Worm (Caenorhabditis elegans) whole organism, midembryonic: ENCODE measurements around the gene srh-284.

Source experiments
- T22C8.4 ChIP-seq: fragments of 200-800 bp; sonication (Bioruptor generic); IDR thresholded peaks from 2 replicates; pipeline ENCODE4 v1.3.6; 2022; ENCODE audit warnings: missing genetic modification characterization, missing compliant biosample characterization
- cog-1 ChIP-seq: sonication (generic microtip); optimal IDR thresholded peaks from 2 replicates; lab custom pipeline; 2016; ENCODE audit warnings: missing genetic modification characterization, missing compliant biosample characterization
- flt-1 ChIP-seq: fragments of 200-800 bp; sonication (Bioruptor generic); IDR thresholded peaks from 2 replicates; pipeline ENCODE4 v1.3.6; 2022; ENCODE audit warnings: missing genetic modification characterization, missing compliant biosample characterization
- klf-2 ChIP-seq: fragments of 200-800 bp; sonication (Bioruptor generic); conservative IDR thresholded peaks from 2 replicates; pipeline ENCODE4 v1.3.6; 2022; ENCODE audit warnings: missing genetic modification reagents, missing genetic modification characterization, missing compliant biosample characterization
- med-1 ChIP-seq: sonication (generic microtip); optimal IDR thresholded peaks from 2 replicates; lab custom pipeline; 2017; ENCODE audit warnings: missing genetic modification characterization, mild to moderate bottlenecking, missing compliant biosample characterization, antibody characterized with exemption, missing genetic modification reagents; ENCODE audit not compliant: insufficient read depth
- ref-1 ChIP-seq: fragments of 200-800 bp; sonication (Bioruptor generic); conservative IDR thresholded peaks from 2 replicates; pipeline ENCODE4 v1.3.6; 2022; ENCODE audit warnings: missing genetic modification reagents, missing genetic modification characterization, missing compliant biosample characterization
- tab-1 ChIP-seq: fragments of 200-800 bp; sonication (Bioruptor generic); IDR thresholded peaks from 2 replicates; pipeline ENCODE4 v1.3.6; 2022; ENCODE audit warnings: missing genetic modification characterization, missing compliant biosample characterization
- ztf-23 ChIP-seq: fragments of 200-800 bp; sonication (Bioruptor generic); IDR thresholded peaks from 2 replicates; pipeline ENCODE4 v1.3.6; 2022; ENCODE audit warnings: missing genetic modification reagents, missing genetic modification characterization, missing compliant biosample characterization
- ztf-29 ChIP-seq: fragments of 200-800 bp; sonication (Bioruptor generic); IDR thresholded peaks from 2 replicates; pipeline ENCODE4 v1.3.6; 2022; ENCODE audit warnings: missing genetic modification reagents, missing genetic modification characterization, missing compliant biosample characterization

Gene srh-284

DNA sequence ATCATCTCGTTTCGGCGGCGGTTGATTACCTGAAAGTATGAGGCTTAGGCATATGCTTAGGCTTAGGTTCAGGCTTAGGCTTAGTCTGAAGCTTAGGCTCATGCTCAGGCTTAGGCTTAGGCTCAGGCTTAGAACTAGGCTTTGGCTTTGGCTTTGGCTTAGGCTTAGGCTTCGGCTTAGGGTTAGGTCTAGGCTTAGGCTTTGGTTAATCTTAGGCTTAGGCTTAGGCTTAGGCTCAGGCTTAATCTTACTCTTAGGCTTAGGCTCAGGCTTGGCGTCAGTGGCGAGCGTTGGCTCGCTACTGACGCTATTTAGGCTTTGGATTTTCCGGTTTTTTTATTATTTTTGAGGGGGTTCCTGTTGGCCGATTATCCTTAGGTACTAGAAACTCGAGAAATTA, 23.5 kb upstream of the srh-284 start:
- no peak for TF ChIP-seq ztf-29 (GFP tag; lab: Robert Waterston, UW)
- no peak for TF ChIP-seq med-1
- TF ChIP-seq T22C8.4, result no peak
- TF ChIP-seq klf-2 (GFP tag; lab: Robert Waterston, UW), result no peak
- TF ChIP-seq tab-1, result no peak
- no peak for TF ChIP-seq flt-1 (GFP tag; lab: Robert Waterston, UW)
- TF ChIP-seq cog-1 (tag; lab: Kevin White, UChicago), result no peak
- TF ChIP-seq ref-1 (GFP tag; lab: Robert Waterston, UW), result no peak
- no peak for TF ChIP-seq ztf-23 (GFP tag; lab: Robert Waterston, UW)

DNA sequence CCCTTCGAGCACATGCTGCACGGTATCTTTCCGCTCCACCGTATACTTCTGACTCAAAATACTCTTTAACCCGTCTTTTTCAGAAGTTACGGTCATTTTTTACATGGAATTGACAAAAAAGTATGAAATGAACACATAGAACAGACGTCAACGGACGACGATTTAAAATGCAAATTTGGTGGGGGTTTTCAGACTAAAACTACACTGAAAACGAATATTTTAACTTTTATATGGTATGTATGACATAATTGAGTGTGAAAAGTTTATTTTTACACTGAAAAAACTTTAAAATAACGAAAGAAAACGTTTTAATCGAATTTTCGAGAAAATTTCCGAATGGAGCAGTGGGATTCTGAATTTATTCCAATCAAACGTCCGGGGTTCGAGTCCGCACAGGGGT, 20.4 kb upstream of the srh-284 start, which contains the start of gene twk-36:
TSS of gene twk-36 (minus strand) at position 101 of the 400 bp plus-strand sequence.
- TF ChIP-seq ztf-29 (GFP tag; lab: Robert Waterston, UW), result no peak
- TF ChIP-seq flt-1 (GFP tag; lab: Robert Waterston, UW), result no peak
- TF ChIP-seq T22C8.4, result no peak
- TF ChIP-seq ztf-23 (GFP tag; lab: Robert Waterston, UW), result no peak
- TF ChIP-seq ref-1 (GFP tag; lab: Robert Waterston, UW), result no peak
- TF ChIP-seq klf-2 (GFP tag; lab: Robert Waterston, UW), result no peak

DNA sequence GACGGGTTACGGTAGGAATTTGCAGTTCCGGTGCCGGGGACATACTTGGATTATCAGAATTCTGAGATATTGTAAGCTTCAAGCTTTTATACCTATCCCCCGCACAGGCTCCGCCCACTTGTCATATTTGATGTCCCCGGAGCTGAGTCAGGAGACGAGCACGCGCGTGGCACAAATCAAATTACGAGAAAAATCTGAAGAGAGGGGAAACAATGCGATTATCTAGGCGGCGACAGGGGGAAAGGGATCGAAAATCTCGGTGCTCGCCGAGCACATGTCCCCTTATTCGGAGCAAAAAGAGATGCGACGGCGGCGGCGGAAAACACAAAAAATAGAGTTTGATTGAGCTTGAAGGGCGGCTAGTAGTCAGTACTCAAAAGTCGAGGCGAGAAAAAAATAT, 18.2 kb upstream of the srh-284 start, which contains the start of gene R12G8.1:
TSS of gene R12G8.1 (minus strand) at position 63 of the 400 bp plus-strand sequence.
- TF ChIP-seq klf-2 (GFP tag; lab: Robert Waterston, UW) (no peak), cog-1 (tag; lab: Kevin White, UChicago) (no peak), ztf-23 (GFP tag; lab: Robert Waterston, UW) (no peak), med-1 (no peak), tab-1 (no peak), ztf-29 (GFP tag; lab: Robert Waterston, UW) (no peak), T22C8.4 (no peak), ref-1 (GFP tag; lab: Robert Waterston, UW) (no peak), flt-1 (GFP tag; lab: Robert Waterston, UW) (no peak)

DNA sequence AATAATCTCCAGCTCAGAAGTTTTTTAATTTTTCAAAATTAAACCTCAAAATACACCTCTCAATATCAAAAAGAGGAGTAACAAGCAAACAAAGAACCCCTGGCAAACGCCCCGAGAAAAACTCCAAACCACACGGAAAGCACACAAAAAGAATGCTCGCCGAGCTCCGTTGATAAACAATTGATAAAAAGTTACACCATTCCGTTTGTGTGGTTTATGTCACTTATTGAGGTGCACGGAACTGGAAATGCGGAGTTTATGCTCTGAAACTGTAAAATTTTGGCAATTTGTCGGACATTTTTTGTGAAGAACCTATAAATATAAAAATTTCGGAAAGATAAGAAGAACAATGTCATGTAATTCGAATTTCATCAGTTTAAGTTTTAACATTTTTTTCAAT, 15.0 kb upstream of the srh-284 start:
- no peak for TF ChIP-seq ref-1 (GFP tag; lab: Robert Waterston, UW)
- TF ChIP-seq klf-2 (GFP tag; lab: Robert Waterston, UW), result no peak
- TF ChIP-seq cog-1 (tag; lab: Kevin White, UChicago), result no peak
- no peak for TF ChIP-seq T22C8.4
- no peak for TF ChIP-seq ztf-23 (GFP tag; lab: Robert Waterston, UW)
- TF ChIP-seq tab-1, result no peak
- no peak for TF ChIP-seq ztf-29 (GFP tag; lab: Robert Waterston, UW)
- no peak for TF ChIP-seq med-1
- no peak for TF ChIP-seq flt-1 (GFP tag; lab: Robert Waterston, UW)

DNA sequence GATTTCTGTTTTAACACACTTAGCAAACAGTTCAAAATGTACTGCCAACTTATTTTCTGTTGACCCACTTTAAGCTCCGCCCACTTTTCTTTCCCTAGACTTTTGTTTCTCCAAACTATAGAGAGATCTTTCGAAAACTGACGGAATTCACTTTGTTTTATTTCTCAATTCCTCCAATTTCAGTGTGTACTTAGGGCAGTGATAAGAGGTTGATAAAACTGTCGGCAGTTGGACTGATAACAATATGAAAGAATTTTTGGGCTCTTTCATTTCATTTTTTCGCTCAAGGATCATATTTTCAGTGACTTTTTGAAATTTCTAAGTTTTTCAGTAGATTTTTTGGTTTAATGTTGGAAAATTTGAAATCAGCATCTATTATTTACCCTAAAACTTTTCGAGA, 12.3 kb upstream of the srh-284 start:
- TF ChIP-seq T22C8.4 (no peak), klf-2 (GFP tag; lab: Robert Waterston, UW) (no peak), cog-1 (tag; lab: Kevin White, UChicago) (no peak), ztf-29 (GFP tag; lab: Robert Waterston, UW) (no peak), med-1 (no peak), ztf-23 (GFP tag; lab: Robert Waterston, UW) (no peak), ref-1 (GFP tag; lab: Robert Waterston, UW) (no peak), flt-1 (GFP tag; lab: Robert Waterston, UW) (no peak), tab-1 (no peak)

DNA sequence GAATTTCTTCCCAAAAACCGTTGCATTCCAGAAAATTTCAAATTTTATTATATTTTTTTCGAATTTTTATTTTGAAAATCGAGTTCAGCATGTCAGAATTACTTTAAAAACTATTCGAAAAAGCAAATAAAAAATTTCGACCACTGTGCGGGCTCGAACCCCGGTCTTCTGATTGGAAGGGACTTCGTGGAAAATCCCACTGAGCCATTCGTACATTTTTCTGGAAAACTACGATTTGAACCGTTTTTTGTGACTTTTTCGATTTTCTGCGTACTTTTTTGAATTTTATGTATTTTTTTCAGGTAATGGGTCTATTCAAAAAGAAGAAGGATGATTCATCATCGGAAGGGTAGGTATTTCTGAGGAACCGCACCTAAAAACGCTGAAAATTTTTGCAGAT, 11.8 kb upstream of the srh-284 start, which contains the start of gene pgp-9:
TSS of gene pgp-9 (plus strand) at position 301 of the 400 bp plus-strand sequence.
- TF ChIP-seq med-1 (no peak), flt-1 (GFP tag; lab: Robert Waterston, UW) (no peak), ztf-29 (GFP tag; lab: Robert Waterston, UW) (no peak), klf-2 (GFP tag; lab: Robert Waterston, UW) (no peak), tab-1 (no peak), cog-1 (tag; lab: Kevin White, UChicago) (no peak), ref-1 (GFP tag; lab: Robert Waterston, UW) (no peak), T22C8.4 (no peak)

DNA sequence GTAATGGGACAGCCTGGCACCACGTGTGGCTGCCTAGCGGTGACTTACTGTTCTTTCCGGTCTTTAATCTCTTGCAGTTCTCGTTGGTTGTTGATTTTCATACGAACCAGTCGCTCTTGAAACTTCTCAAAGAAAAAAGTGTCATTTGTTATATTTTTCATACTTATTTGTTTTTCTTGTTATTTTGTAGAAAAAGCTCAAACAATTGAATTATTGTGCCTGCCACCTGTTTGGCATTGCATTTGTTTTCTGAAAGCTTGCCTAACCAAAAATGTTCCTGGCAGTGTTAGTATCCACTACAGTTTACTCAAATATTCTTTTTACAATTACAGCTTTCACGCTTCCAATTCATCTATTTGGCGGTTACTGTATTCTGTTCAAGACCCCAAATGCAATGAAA, 2.3 kb upstream of the srh-284 start, which contains the start of the genes C47A10.16 and srh-283:
TSS of gene C47A10.16 (minus strand) at position 101 of the 400 bp plus-strand sequence.
TSS of gene srh-283 (plus strand) at position 272 of the 400 bp plus-strand sequence.
- TF ChIP-seq ztf-23 (GFP tag; lab: Robert Waterston, UW) (no peak), tab-1 (no peak), T22C8.4 (no peak), ref-1 (GFP tag; lab: Robert Waterston, UW) (no peak), ztf-29 (GFP tag; lab: Robert Waterston, UW) (no peak), med-1 (no peak), flt-1 (GFP tag; lab: Robert Waterston, UW) (no peak), cog-1 (tag; lab: Kevin White, UChicago) (no peak), klf-2 (GFP tag; lab: Robert Waterston, UW) (no peak)

DNA sequence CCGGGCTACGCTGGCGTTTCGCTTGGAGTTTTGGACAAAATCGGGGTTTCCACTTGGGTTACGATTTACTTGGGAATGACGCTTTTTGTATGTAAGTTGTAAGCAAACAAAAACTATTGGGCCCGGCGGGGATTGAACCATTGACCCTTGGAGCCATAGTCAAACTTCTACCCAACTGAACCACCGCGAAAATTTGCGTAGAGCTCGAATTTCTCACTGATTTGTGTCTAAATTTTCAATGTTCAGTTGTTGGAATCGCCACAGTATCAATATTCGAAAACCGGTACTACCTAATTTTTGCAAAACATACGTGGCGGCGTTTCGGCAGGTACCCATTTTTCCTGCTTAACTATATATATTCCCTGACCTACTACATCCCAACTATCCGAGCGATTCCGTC, 419 bp downstream of the srh-284 start:
- TF ChIP-seq klf-2 (GFP tag; lab: Robert Waterston, UW), result no peak

DNA sequence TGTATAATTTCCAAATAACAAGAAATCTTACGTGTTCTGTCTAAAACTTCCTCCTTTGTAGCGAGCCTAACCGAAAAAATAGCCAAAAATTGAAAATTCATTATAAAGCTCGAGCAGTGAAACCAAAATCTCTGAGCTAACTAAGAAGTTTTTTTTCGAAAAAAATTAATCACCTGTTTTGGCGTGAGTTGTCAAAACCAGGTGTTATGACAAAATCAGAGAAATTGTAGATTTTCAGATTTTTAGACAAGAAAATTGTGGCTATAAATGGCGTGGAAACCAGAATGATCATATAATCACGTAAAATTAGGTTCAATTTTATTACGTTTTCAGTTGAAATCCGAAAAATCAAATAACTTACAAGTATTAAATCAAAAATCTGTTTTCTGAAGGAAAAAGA, 5.8 kb downstream of the srh-284 start, which contains the start of gene sre-21:
TSS of gene sre-21 (minus strand) at position 101 of the 400 bp plus-strand sequence.
- TF ChIP-seq flt-1 (GFP tag; lab: Robert Waterston, UW) (no peak), ztf-29 (GFP tag; lab: Robert Waterston, UW) (no peak), klf-2 (GFP tag; lab: Robert Waterston, UW) (no peak), T22C8.4 (no peak), ztf-23 (GFP tag; lab: Robert Waterston, UW) (no peak), tab-1 (no peak), cog-1 (tag; lab: Kevin White, UChicago) (no peak), med-1 (no peak)

DNA sequence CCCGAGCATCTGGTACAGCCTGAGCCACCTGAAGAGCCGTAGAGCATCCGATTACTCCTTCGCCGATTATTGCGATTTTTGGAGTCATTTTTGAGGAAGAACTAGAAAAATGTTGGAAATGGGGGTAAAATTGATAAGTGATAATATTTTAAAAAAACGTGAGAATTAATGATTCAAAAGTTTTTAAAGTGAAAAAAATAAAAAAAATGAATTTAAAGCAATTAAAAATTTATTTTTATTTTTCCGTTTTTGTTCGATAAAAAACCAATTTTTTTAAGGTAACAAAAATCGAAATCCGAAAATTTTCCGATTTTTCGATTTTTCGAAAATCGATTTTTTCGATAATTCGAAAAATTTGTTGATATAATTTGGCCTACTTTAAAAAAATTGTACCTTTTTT, 9.8 kb downstream of the srh-284 start, which contains the start of gene ddo-1:
TSS of gene ddo-1 (minus strand) at position 101 of the 400 bp plus-strand sequence.
- no peak for TF ChIP-seq T22C8.4
- no peak for TF ChIP-seq tab-1
- TF ChIP-seq flt-1 (GFP tag; lab: Robert Waterston, UW), result no peak
- TF ChIP-seq cog-1 (tag; lab: Kevin White, UChicago), result no peak
- no peak for TF ChIP-seq med-1
- no peak for TF ChIP-seq ztf-29 (GFP tag; lab: Robert Waterston, UW)
- TF ChIP-seq ztf-23 (GFP tag; lab: Robert Waterston, UW), result no peak
- no peak for TF ChIP-seq ref-1 (GFP tag; lab: Robert Waterston, UW)
- TF ChIP-seq klf-2 (GFP tag; lab: Robert Waterston, UW), result no peak
